Worm (Caenorhabditis elegans) whole organism, L4/young adult: ENCODE results near the gene K09C6.2.

Experiments
- W03F9.2 ChIP-seq: fragments of 150-350 bp; optimal IDR thresholded peaks from 2 replicates; lab custom pipeline; 2014; ENCODE audit warnings: missing biosample characterization, missing genetic modification characterization
- dao-5 ChIP-seq: sonication (generic microtip); optimal IDR thresholded peaks from 2 replicates; lab custom pipeline; 2016; ENCODE audit warnings: missing genotype, missing genetic modification characterization, moderate library complexity, missing compliant biosample characterization
- him-1 ChIP-seq: sonication (generic microtip); optimal IDR thresholded peaks from 2 replicates; lab custom pipeline; 2016; ENCODE audit warnings: missing genotype, missing genetic modification reagents, missing genetic modification characterization, missing compliant biosample characterization

- TF ChIP-seq him-1 (tag; lab: Kevin White, UChicago) (no peak), W03F9.2 (no peak), dao-5 (tag; lab: Kevin White, UChicago) (no peak)
Measured at ce11 chrV:875945-876344, 19.3 kb downstream of the K09C6.2 start, which contains the start of gene T02B11.9.
